Fruit fly (Drosophila melanogaster) ovary, adult (tissue): ENCODE data around the gene trbl.

Experiments used
- CG17801 ChIP-seq: fragments of 200-800 bp; optimal IDR thresholded peaks from 2 replicates; lab custom pipeline; 2019; ENCODE audit warnings: missing biosample characterization, mild to moderate bottlenecking, missing genetic modification characterization, moderate library complexity; ENCODE audit not compliant: partially characterized antibody

Gene trbl

DNA sequence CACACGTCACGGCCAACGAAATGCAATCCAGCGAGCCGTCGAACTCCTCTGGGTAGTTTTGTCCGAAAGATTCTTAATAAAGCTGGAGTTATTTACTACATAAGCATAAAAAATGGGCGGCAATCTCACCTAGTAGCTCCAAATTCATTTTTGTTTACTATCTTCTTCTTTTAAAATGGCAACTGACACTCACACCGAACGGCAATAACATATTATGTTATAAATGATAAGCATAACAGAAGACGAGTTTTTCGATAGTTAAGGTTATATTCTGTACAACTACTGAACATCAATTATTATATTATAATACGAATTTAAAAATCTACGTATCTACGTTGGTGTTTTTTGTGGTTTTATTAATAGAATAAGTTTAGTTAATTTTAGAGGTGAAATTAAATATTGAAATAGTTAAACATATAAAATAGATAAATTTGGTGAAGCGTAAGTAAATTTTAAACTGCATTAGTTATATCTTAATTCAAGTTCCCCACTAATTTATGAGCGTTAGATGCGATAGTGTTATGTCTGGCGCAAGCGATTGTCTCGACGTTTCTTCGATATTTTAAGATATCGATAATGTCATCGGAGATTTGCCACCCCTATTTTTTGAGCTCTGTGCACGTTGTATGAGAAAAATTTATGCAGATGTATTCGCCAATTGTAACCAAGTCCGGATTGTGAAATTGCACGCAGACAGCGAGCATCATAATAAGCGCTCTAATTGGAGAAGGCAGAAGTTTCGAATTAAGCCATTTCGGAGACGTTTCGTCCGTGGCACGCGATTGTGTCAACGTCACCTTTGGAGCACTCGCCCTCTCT, 53.4 kb downstream of the trbl start, which contains the start of the genes Rbbp5 and eRF1:
TSS of gene Rbbp5 (minus strand) at position 181 of the 819 bp plus-strand sequence.
TSS of gene eRF1 (plus strand) at position 594 of the 819 bp plus-strand sequence.
- peak; percentile 78 for TF ChIP-seq CG17801 (GFP tag; lab: Kevin White, UChicago)
